Fruit fly (Drosophila melanogaster) Kc167 (cell line): ENCODE data around the gene mTerf3.

Source experiments
- insv ChIP-seq: fragments of >200 bp; optimal IDR thresholded peaks from 3 replicates; lab custom pipeline; 2018; ENCODE audit warnings: missing external identifiers
- psq ChIP-seq: fragments of >200 bp; optimal IDR thresholded peaks from 2 replicates; lab custom pipeline; 2017; ENCODE audit warnings: missing external identifiers

DNA sequence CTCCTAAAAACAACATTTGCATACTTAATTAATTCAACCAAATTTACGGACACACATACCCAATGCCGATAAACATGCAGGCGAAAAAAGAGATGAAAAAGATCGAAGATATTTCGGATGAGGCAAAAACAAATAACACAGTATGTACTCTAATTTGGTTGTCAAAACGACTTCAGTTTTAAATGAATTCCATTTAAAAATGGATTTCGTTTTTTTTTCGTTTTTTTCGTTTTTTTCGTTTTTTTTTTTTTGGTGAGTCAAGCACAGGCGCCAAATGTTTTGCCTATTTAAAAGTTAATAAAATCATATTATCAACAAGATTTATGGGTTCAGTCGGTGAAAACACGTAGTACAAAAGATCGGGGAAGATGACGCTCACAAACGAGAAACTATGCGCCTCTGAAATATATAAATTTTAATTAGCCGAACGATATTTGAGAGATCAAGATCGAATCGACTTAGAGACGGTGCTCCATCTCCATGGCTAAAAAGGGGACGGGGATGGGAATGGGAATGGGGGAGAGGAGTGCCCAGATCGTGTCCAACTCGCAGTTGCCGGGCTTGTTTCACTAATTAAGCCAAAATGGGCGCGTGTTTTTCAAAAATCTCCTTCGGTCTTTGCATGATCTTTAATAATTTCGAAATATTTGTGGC is 27.8 kb upstream of the mTerf3 start:
- TF ChIP-seq insv (lab: Kevin White, UChicago) (no peak), psq (no peak)
